Worm (Caenorhabditis elegans) whole organism, L3 larva: ENCODE data around the gene dagl-2.

ENCODE experiments used
- aly-2 ChIP-seq: fragments of 150-350 bp; optimal IDR thresholded peaks from 2 replicates; lab custom pipeline; 2014; ENCODE audit warnings: missing biosample characterization, missing genetic modification characterization
- ceh-82 ChIP-seq: fragments of 150-350 bp; optimal IDR thresholded peaks from 2 replicates; lab custom pipeline; 2014; ENCODE audit warnings: missing biosample characterization, missing genetic modification characterization
- egl-27 ChIP-seq: sonication (generic microtip); optimal IDR thresholded peaks from 4 replicates; lab custom pipeline; 2017; ENCODE audit warnings: missing biosample characterization, missing genetic modification reagents, missing genetic modification characterization
- fkh-10 ChIP-seq: sonication (generic microtip); optimal IDR thresholded peaks from 2 replicates; lab custom pipeline; 2017; ENCODE audit warnings: missing biosample characterization, missing genetic modification reagents, missing genetic modification characterization
- lin-39 ChIP-seq: fragments of 150-350 bp; optimal IDR thresholded peaks from 2 replicates; lab custom pipeline; 2018; ENCODE audit warnings: missing biosample characterization, missing genetic modification reagents, missing genetic modification characterization
- nhr-11 ChIP-seq: fragments of 150-350 bp; optimal IDR thresholded peaks from 2 replicates; lab custom pipeline; 2014; ENCODE audit warnings: missing biosample characterization, missing genetic modification characterization
- nhr-23 ChIP-seq: fragments of 150-350 bp; optimal IDR thresholded peaks from 2 replicates; lab custom pipeline; 2014; ENCODE audit warnings: missing biosample characterization, missing genetic modification reagents, missing genetic modification characterization
- pha-4 ChIP-seq: fragments of 150-350 bp; optimal IDR thresholded peaks from 2 replicates; lab custom pipeline; 2014; ENCODE audit warnings: missing biosample characterization, missing genetic modification reagents, missing genetic modification characterization
- skn-1 ChIP-seq: fragments of 150-350 bp; optimal IDR thresholded peaks from 2 replicates; lab custom pipeline; 2014; ENCODE audit warnings: missing biosample characterization, missing genetic modification characterization
- snpc-4 ChIP-seq: fragments of 150-350 bp; optimal IDR thresholded peaks from 2 replicates; lab custom pipeline; 2014; ENCODE audit warnings: missing biosample characterization, missing genetic modification characterization
- zag-1 ChIP-seq: fragments of 150-350 bp; optimal IDR thresholded peaks from 2 replicates; lab custom pipeline; 2014; ENCODE audit warnings: missing biosample characterization, missing genetic modification characterization
- ztf-4 ChIP-seq: fragments of 150-350 bp; optimal IDR thresholded peaks from 2 replicates; lab custom pipeline; 2014; ENCODE audit warnings: missing biosample characterization, missing genetic modification characterization

Gene dagl-2

ce11 chrIII:740382-740781 lies 42.7 kb downstream of the dagl-2 start, which contains the start of gene idpp-1:
idpp-1 (plus strand) TSS chrIII:740682.
- TF ChIP-seq pha-4 (tag; lab: Kevin White, UChicago), result peak; percentile 63
- TF ChIP-seq nhr-11 (tag; lab: Kevin White, UChicago), result no peak
- TF ChIP-seq egl-27 (tag; lab: Kevin White, UChicago), result no peak

ce11 chrIII:728694-729093 lies 54.4 kb downstream of the dagl-2 start:
- TF ChIP-seq fkh-10 (no peak), ztf-4 (no peak), aly-2 (tag; lab: Kevin White, UChicago) (no peak), lin-39 (tag; lab: Kevin White, UChicago) (no peak), zag-1 (tag; lab: Kevin White, UChicago) (no peak), snpc-4 (tag; lab: Kevin White, UChicago) (no peak), ceh-82 (no peak), skn-1 (tag; lab: Kevin White, UChicago) (no peak), nhr-23 (tag; lab: Kevin White, UChicago) (no peak)
